Fruit fly (Drosophila melanogaster) whole organism, adult: ENCODE data around the gene CG5079.

Experiments
- CG12768 ChIP-seq: fragments of 200-800 bp; sonication (Bioruptor generic); optimal IDR thresholded peaks from 2 replicates; lab custom pipeline; 2017; ENCODE audit warnings: missing biosample characterization, missing genetic modification characterization, mild to moderate bottlenecking, moderate library complexity, missing genetic modification reagents
- Mnt ChIP-seq: fragments of 200-800 bp; sonication (Bioruptor generic); optimal IDR thresholded peaks from 2 replicates; lab custom pipeline; 2016; ENCODE audit warnings: missing biosample characterization, mild to moderate bottlenecking, missing genetic modification characterization
- kay ChIP-seq: fragments of 200-800 bp; sonication (Bioruptor generic); peaks from one replicate; lab custom pipeline; 2016; ENCODE audit warnings: missing biosample characterization, missing genetic modification characterization, borderline replicate concordance

DNA sequence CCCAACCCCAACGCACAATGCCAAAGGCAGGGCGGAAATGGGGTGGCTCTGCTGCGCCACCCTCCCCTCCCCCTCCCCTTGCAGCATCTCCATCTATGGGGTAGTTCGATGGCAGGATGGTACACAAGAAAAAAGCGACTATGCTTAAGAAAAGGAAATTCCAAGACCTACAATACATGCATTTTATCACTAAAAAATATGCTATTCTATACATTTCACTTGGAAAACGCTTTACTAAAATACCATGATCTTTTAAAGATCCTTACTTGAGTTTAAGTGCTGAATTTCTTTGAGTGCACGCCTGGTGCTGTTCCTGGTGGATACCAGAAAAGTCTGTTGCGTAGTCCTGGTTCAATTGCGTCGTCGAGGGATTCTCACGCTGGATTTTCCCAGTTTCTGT is 17.6 kb downstream of the CG5079 start:
- TF ChIP-seq CG12768 (GFP tag; lab: Kevin White, UChicago) (no peak), Mnt (GFP tag; lab: Kevin White, UChicago) (no peak), kay (GFP tag; lab: Kevin White, UChicago) (no peak)
